Worm (Caenorhabditis elegans): ENCODE measurements around the gene Y62H9A.10.

DNA sequence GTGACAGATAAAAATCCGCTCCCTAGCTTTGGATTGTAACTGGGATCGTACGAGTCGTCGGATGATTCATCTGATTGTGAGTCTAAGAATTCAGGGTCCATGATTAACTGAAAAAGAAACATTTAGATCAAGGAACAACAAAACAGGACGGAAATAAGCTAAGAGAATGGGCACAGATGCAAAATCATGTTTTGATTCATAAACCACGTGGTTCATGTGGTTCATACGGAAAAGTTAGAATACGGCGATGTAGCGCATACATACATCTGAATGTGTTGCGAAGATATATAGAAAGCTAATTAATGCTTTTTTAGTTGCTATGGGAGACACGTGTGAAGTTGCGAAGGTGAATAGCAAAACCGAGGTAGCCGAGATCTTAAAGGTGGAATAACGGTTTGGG lies 39.4 kb upstream of the Y62H9A.10 start, which contains the start of gene F55G7.3:
- TF ChIP-seq lin-13 (GFP tag; optimal IDR thresholded peaks at IDR 0.05) (no peak), unc-62 (GFP tag; optimal IDR thresholded peaks at IDR 0.05) (no peak), elt-3 (tag; optimal IDR thresholded peaks at IDR 0.05) (no peak), tbx-2 (tag; optimal IDR thresholded peaks at IDR 0.05) (no peak), fkh-10 (GFP tag; optimal IDR thresholded peaks at IDR 0.05) (no peak), nhr-85 (tag) (no peak), nhr-71 (tag; optimal IDR thresholded peaks at IDR 0.05) (no peak), lin-35 (GFP tag; optimal IDR thresholded peaks at IDR 0.05) (no peak)

Data from whole organism, L1 larva.